Worm (Caenorhabditis elegans) whole organism, early embryonic: Measurements from ENCODE around the gene idpp-8.

Experiments
- ama-1 ChIP-seq: fragments of 150-350 bp; optimal IDR thresholded peaks from 2 replicates; lab custom pipeline; 2014
- hmg-4 ChIP-seq: fragments of 200-800 bp; sonication (Bioruptor generic); optimal IDR thresholded peaks from 2 replicates; lab custom pipeline; 2018; ENCODE audit warnings: mild to moderate bottlenecking, missing genetic modification characterization, missing compliant biosample characterization
- pes-1 ChIP-seq: fragments of 200-800 bp; sonication (Bioruptor generic); IDR thresholded peaks from 2 replicates; pipeline ENCODE4 v1.3.6; 2022; ENCODE audit warnings: missing genetic modification reagents, missing genetic modification characterization, missing compliant biosample characterization
- scrt-1 ChIP-seq: fragments of 200-800 bp; sonication (Bioruptor generic); IDR thresholded peaks from 2 replicates; pipeline ENCODE4 v1.3.6; 2022; ENCODE audit warnings: missing genetic modification characterization, missing compliant biosample characterization
- sea-1 ChIP-seq: fragments of 200-800 bp; sonication (Bioruptor generic); conservative IDR thresholded peaks from 2 replicates; pipeline ENCODE4 v1.3.6; 2022; ENCODE audit warnings: missing genetic modification characterization, missing compliant biosample characterization
- tbx-11 ChIP-seq: fragments of 200-800 bp; sonication (Bioruptor generic); IDR thresholded peaks from 2 replicates; pipeline ENCODE4 v1.3.6; 2022; ENCODE audit warnings: missing genetic modification characterization, missing compliant biosample characterization

- no peak for TF ChIP-seq sea-1 (GFP tag; lab: Robert Waterston, UW)
- no peak for TF ChIP-seq hmg-4 (GFP tag; lab: Kevin White, UChicago)
- TF ChIP-seq tbx-11 (GFP tag; lab: Robert Waterston, UW), result no peak
- no peak for TF ChIP-seq ama-1 (lab: Kevin White, UChicago)
- TF ChIP-seq scrt-1, result no peak
- no peak for TF ChIP-seq pes-1 (GFP tag; lab: Robert Waterston, UW)
Measured at ce11 chrII:10346075-10346474, 30.7 kb downstream of the idpp-8 start, which contains the start of gene C07E3.10.
